Fruit fly (Drosophila melanogaster) whole organism, embryonic: ENCODE results near the gene CG4459.

Source experiments
- CG18619 ChIP-seq: fragments of 200-800 bp; sonication (Bioruptor generic); optimal IDR thresholded peaks from 3 replicates; lab custom pipeline; 2017; ENCODE audit warnings: missing biosample characterization, mild to moderate bottlenecking, missing genetic modification characterization
- CG18764 ChIP-seq: fragments of 200-800 bp; sonication (Bioruptor generic); optimal IDR thresholded peaks from 3 replicates; lab custom pipeline; 2016; ENCODE audit warnings: missing biosample characterization, missing genetic modification characterization
- CG8089 ChIP-seq: fragments of 200-800 bp; sonication (Bioruptor generic); optimal IDR thresholded peaks from 3 replicates; lab custom pipeline; 2016; ENCODE audit warnings: missing biosample characterization, missing genetic modification characterization
- CrebB ChIP-seq: fragments of 200-800 bp; sonication (Bioruptor generic); optimal IDR thresholded peaks from 3 replicates; lab custom pipeline; 2018; ENCODE audit warnings: missing biosample characterization, mild to moderate bottlenecking, missing genetic modification characterization
- disco-r ChIP-seq: fragments of 200-800 bp; sonication (Bioruptor generic); optimal IDR thresholded peaks from 2 replicates; lab custom pipeline; 2016; ENCODE audit warnings: missing biosample characterization, missing genetic modification characterization
- fd96Cb ChIP-seq: fragments of 200-800 bp; sonication (Bioruptor generic); optimal IDR thresholded peaks from 2 replicates; lab custom pipeline; 2018; ENCODE audit warnings: missing biosample characterization, mild to moderate bottlenecking, missing genetic modification characterization, moderate library complexity
- pan ChIP-seq, 4 experiments: fragments of >200 bp in 3 of 4; fragments of 200-800 bp in 1 of 4; sonication (Bioruptor generic) in 1 of 4; optimal IDR thresholded peaks in 3 of 4; IDR thresholded peaks in 1 of 4; 2 replicates each; pipeline versions ENCODE4 v1.3.6 to Lab custom; 2017 to 2022; ENCODE audit warnings: missing biosample characterization in 2 of 4, missing genetic modification characterization in 2 of 4, mixed read lengths in 1 of 4

dm6 chr3R:19905932-19906439 is 22.5 kb downstream of the CG4459 start:
- TF ChIP-seq pan (optimal IDR thresholded peaks at IDR 0.05; lab: Kevin White, UChicago), result no peak
- TF ChIP-seq pan (GFP tag; optimal IDR thresholded peaks at IDR 0.05 in 1 of 2, IDR thresholded peaks at IDR 0.05 in 1 of 2), result peak in 1 of 2 experiments; percentile 90
- TF ChIP-seq fd96Cb (tag; lab: Kevin White, UChicago), result peak; percentile 49
- TF ChIP-seq disco-r, result peak; percentile 46
- peak; percentile 44 for TF ChIP-seq CG8089 (GFP tag; lab: Kevin White, UChicago)
- peak; percentile 67 for TF ChIP-seq CrebB
- peak; percentile 78 for TF ChIP-seq CG18619 (GFP tag; lab: Kevin White, UChicago)
- peak; percentile 28 for TF ChIP-seq CG18764
